Fruit fly (Drosophila melanogaster) whole organism, embryonic: ENCODE data around the gene CG6005.

ENCODE experiments used
- Antp ChIP-seq: fragments of 200-800 bp; sonication (Bioruptor generic); optimal IDR thresholded peaks from 3 replicates; lab custom pipeline; 2016; ENCODE audit warnings: missing biosample characterization, missing genetic modification characterization
- Asciz ChIP-seq: fragments of 200-800 bp; sonication (Bioruptor generic); optimal IDR thresholded peaks from 2 replicates; lab custom pipeline; 2017; ENCODE audit warnings: missing biosample characterization, mild to moderate bottlenecking, missing genetic modification characterization, missing genetic modification reagents
- CG11560 ChIP-seq: fragments of 200-800 bp; sonication (Bioruptor generic); IDR thresholded peaks from 3 replicates; pipeline ENCODE4 v1.3.6; 2022; ENCODE audit warnings: missing biosample characterization, missing genetic modification characterization
- CG12071 ChIP-seq: fragments of 200-800 bp; sonication (Bioruptor generic); optimal IDR thresholded peaks from 3 replicates; lab custom pipeline; 2018; ENCODE audit warnings: missing biosample characterization, mild to moderate bottlenecking, missing genetic modification characterization
- CG12659 ChIP-seq: fragments of 200-800 bp; sonication (Bioruptor generic); optimal IDR thresholded peaks from 3 replicates; lab custom pipeline; 2017; ENCODE audit warnings: mild to moderate bottlenecking, missing biosample characterization, missing genetic modification reagents, missing genetic modification characterization
- CG12744 ChIP-seq: fragments of 200-800 bp; sonication (Bioruptor generic); optimal IDR thresholded peaks from 2 replicates; lab custom pipeline; 2016; ENCODE audit warnings: missing biosample characterization, missing genetic modification characterization
- CG14050 ChIP-seq: fragments of 200-800 bp; sonication (Bioruptor generic); IDR thresholded peaks from 3 replicates; pipeline ENCODE4 v1.3.6; 2022; ENCODE audit warnings: missing biosample characterization, missing genetic modification characterization
- CG14860 ChIP-seq: fragments of 200-800 bp; sonication (Bioruptor generic); IDR thresholded peaks from 3 replicates; pipeline ENCODE4 v1.3.6; 2022; ENCODE audit warnings: missing biosample characterization, missing genetic modification characterization; ENCODE audit not compliant: partially characterized antibody
- CG17568 ChIP-seq: fragments of 200-800 bp; sonication (Bioruptor generic); optimal IDR thresholded peaks from 2 replicates; lab custom pipeline; 2018; ENCODE audit warnings: missing biosample characterization, mild to moderate bottlenecking, missing genetic modification characterization, moderate library complexity
- CG18011 ChIP-seq: fragments of 200-800 bp; sonication (Bioruptor generic); optimal IDR thresholded peaks from 2 replicates; lab custom pipeline; 2017; ENCODE audit warnings: missing biosample characterization, missing genetic modification characterization, mild to moderate bottlenecking, moderate library complexity, missing genotype
- CG18599 ChIP-seq: fragments of 200-800 bp; sonication (Bioruptor generic); optimal IDR thresholded peaks from 3 replicates; lab custom pipeline; 2017; ENCODE audit warnings: missing biosample characterization, missing genetic modification characterization, mild to moderate bottlenecking, moderate library complexity, missing genetic modification reagents
- CG2129 ChIP-seq: fragments of 200-800 bp; sonication (Bioruptor generic); IDR thresholded peaks from 2 replicates; pipeline ENCODE4 v1.3.6; 2022; ENCODE audit warnings: missing biosample characterization, missing genetic modification characterization; ENCODE audit not compliant: partially characterized antibody
- CG2678 ChIP-seq: fragments of 200-800 bp; sonication (Bioruptor generic); optimal IDR thresholded peaks from 3 replicates; lab custom pipeline; 2019; ENCODE audit warnings: missing biosample characterization, mild to moderate bottlenecking, missing genetic modification characterization, moderate library complexity
- CG30020 ChIP-seq: fragments of 200-800 bp; optimal IDR thresholded peaks from 2 replicates; lab custom pipeline; 2019; ENCODE audit warnings: missing biosample characterization, mild to moderate bottlenecking, missing genetic modification characterization, moderate library complexity
- CG32532 ChIP-seq: fragments of 200-800 bp; sonication (Bioruptor generic); IDR thresholded peaks from 2 replicates; pipeline ENCODE4 v1.3.6; 2022; ENCODE audit warnings: missing biosample characterization, missing genetic modification characterization
- CG4707 ChIP-seq: fragments of 200-800 bp; sonication (Bioruptor generic); optimal IDR thresholded peaks from 2 replicates; lab custom pipeline; 2018; ENCODE audit warnings: missing biosample characterization, mild to moderate bottlenecking, missing genetic modification characterization, moderate library complexity
- CG6654 ChIP-seq: fragments of 200-800 bp; sonication (Bioruptor generic); optimal IDR thresholded peaks from 2 replicates; lab custom pipeline; 2017; ENCODE audit warnings: missing biosample characterization, mild to moderate bottlenecking, missing genetic modification characterization
- CG6683 ChIP-seq: fragments of 200-800 bp; sonication (Bioruptor generic); optimal IDR thresholded peaks from 2 replicates; lab custom pipeline; 2017; ENCODE audit warnings: missing biosample characterization, mild to moderate bottlenecking, missing genetic modification characterization, missing genetic modification reagents
- CG7987 ChIP-seq: fragments of 200-800 bp; sonication (Bioruptor generic); optimal IDR thresholded peaks from 2 replicates; lab custom pipeline; 2018; ENCODE audit warnings: missing biosample characterization, mild to moderate bottlenecking, missing genetic modification characterization, moderate library complexity
- CG8765 ChIP-seq: fragments of 200-800 bp; sonication (Bioruptor generic); IDR thresholded peaks from 2 replicates; pipeline ENCODE4 v1.3.6; 2022; ENCODE audit warnings: missing biosample characterization, missing genetic modification characterization
- CTCF ChIP-seq: fragments of 200-800 bp; sonication (Bioruptor generic); optimal IDR thresholded peaks from 2 replicates; lab custom pipeline; 2017; ENCODE audit warnings: missing biosample characterization, mild to moderate bottlenecking, missing genetic modification characterization, moderate library complexity
- Dll ChIP-seq: fragments of 200-800 bp; sonication (Bioruptor generic); IDR thresholded peaks from 4 replicates; pipeline ENCODE4 v1.3.6; 2022; ENCODE audit warnings: missing biosample characterization, missing genetic modification characterization; ENCODE audit not compliant: partially characterized antibody
- E2f1 ChIP-seq: fragments of 200-800 bp; sonication (Bioruptor generic); IDR thresholded peaks from 2 replicates; pipeline ENCODE4 v1.3.6; 2022; ENCODE audit warnings: missing biosample characterization, missing genetic modification characterization
- GATAe ChIP-seq: fragments of 200-800 bp; sonication (Bioruptor generic); conservative IDR thresholded peaks from 2 replicates; pipeline ENCODE4 v1.3.6; 2022; ENCODE audit warnings: missing biosample characterization, missing genetic modification characterization
- Hr51 ChIP-seq, 2 experiments: fragments of 200-800 bp; sonication (Bioruptor generic); optimal IDR thresholded peaks; 2 replicates in 1 of 2; 3 replicates in 1 of 2; lab custom pipeline; 2016 to 2018; ENCODE audit warnings: missing biosample characterization in 2 of 2, missing genetic modification characterization in 2 of 2, mild to moderate bottlenecking in 1 of 2, moderate library complexity in 1 of 2
- Jarid2 ChIP-seq: fragments of 200-800 bp; sonication (Bioruptor generic); optimal IDR thresholded peaks from 3 replicates; lab custom pipeline; 2017; ENCODE audit warnings: mild to moderate bottlenecking, missing biosample characterization, missing genetic modification reagents, missing genetic modification characterization
- MTF-1 ChIP-seq: fragments of 200-800 bp; sonication (Bioruptor generic); optimal IDR thresholded peaks from 2 replicates; lab custom pipeline; 2018; ENCODE audit warnings: missing biosample characterization, mild to moderate bottlenecking, missing genetic modification characterization, borderline replicate concordance
- NC2α ChIP-seq: fragments of 200-800 bp; sonication (Bioruptor generic); optimal IDR thresholded peaks from 2 replicates; lab custom pipeline; 2016; ENCODE audit warnings: missing biosample characterization, missing genetic modification characterization
- NfI ChIP-seq: fragments of 200-800 bp; sonication (Bioruptor generic); optimal IDR thresholded peaks from 3 replicates; lab custom pipeline; 2018; ENCODE audit warnings: missing biosample characterization, mild to moderate bottlenecking, missing genetic modification characterization, moderate library complexity
- TFAM ChIP-seq: fragments of 200-800 bp; sonication (Bioruptor generic); optimal IDR thresholded peaks from 2 replicates; lab custom pipeline; 2017; ENCODE audit warnings: missing biosample characterization, missing genetic modification characterization, inconsistent platforms
- Tbp ChIP-seq: fragments of >200 bp; optimal IDR thresholded peaks from 2 replicates; lab custom pipeline; 2018; ENCODE audit warnings: missing biosample characterization, missing genetic modification characterization
- cad ChIP-seq: fragments of >200 bp; optimal IDR thresholded peaks from 2 replicates; lab custom pipeline; 2017; ENCODE audit warnings: missing biosample characterization, missing genetic modification characterization
- chn ChIP-seq: fragments of 200-800 bp; sonication (Bioruptor generic); optimal IDR thresholded peaks from 2 replicates; lab custom pipeline; 2016; ENCODE audit warnings: missing biosample characterization, missing genetic modification characterization
- crol ChIP-seq: fragments of 200-800 bp; sonication (Bioruptor generic); IDR thresholded peaks from 2 replicates; pipeline ENCODE4 v1.3.6; 2022; ENCODE audit warnings: missing biosample characterization, missing genetic modification characterization
- dan ChIP-seq: fragments of 200-800 bp; sonication (Bioruptor generic); IDR thresholded peaks from 2 replicates; pipeline ENCODE4 v1.3.6; 2022; ENCODE audit warnings: missing biosample characterization, missing genetic modification characterization
- fd96Cb ChIP-seq: fragments of 200-800 bp; sonication (Bioruptor generic); optimal IDR thresholded peaks from 2 replicates; lab custom pipeline; 2018; ENCODE audit warnings: missing biosample characterization, mild to moderate bottlenecking, missing genetic modification characterization, moderate library complexity
- grau ChIP-seq: fragments of 200-800 bp; optimal IDR thresholded peaks from 3 replicates; lab custom pipeline; 2019; ENCODE audit warnings: missing biosample characterization, mild to moderate bottlenecking, missing genetic modification characterization, moderate library complexity
- insv ChIP-seq, 2 experiments: fragments of 200-800 bp; sonication (Bioruptor generic); optimal IDR thresholded peaks; 3 replicates each; lab custom pipeline; 2016 to 2018; ENCODE audit warnings: missing biosample characterization in 2 of 2, missing genetic modification characterization in 2 of 2
- jumu ChIP-seq: fragments of 200-800 bp; sonication (Bioruptor generic); optimal IDR thresholded peaks from 3 replicates; lab custom pipeline; 2016; ENCODE audit warnings: missing biosample characterization, missing genetic modification characterization
- lmd ChIP-seq: fragments of 200-800 bp; sonication (Bioruptor generic); IDR thresholded peaks from 2 replicates; pipeline ENCODE4 v1.3.6; 2022; ENCODE audit warnings: missing biosample characterization, missing genetic modification characterization
- nmo ChIP-seq: fragments of 200-800 bp; sonication (Bioruptor generic); optimal IDR thresholded peaks from 2 replicates; lab custom pipeline; 2018; ENCODE audit warnings: missing biosample characterization, mild to moderate bottlenecking, missing genetic modification characterization, moderate library complexity
- pb ChIP-seq: fragments of 200-800 bp; sonication (Bioruptor generic); optimal IDR thresholded peaks from 3 replicates; lab custom pipeline; 2016; ENCODE audit warnings: missing biosample characterization, missing genetic modification characterization
- peb ChIP-seq: fragments of 200-800 bp; sonication (Bioruptor generic); IDR thresholded peaks from 2 replicates; pipeline ENCODE4 v1.3.6; 2022; ENCODE audit warnings: missing biosample characterization, missing genetic modification characterization
- pnt ChIP-seq: fragments of 200-800 bp; sonication (Bioruptor generic); optimal IDR thresholded peaks from 3 replicates; lab custom pipeline; 2016; ENCODE audit warnings: missing biosample characterization, missing genetic modification characterization
- scrt ChIP-seq: fragments of 200-800 bp; sonication (Bioruptor generic); optimal IDR thresholded peaks from 2 replicates; lab custom pipeline; 2018; ENCODE audit warnings: missing biosample characterization, mild to moderate bottlenecking, missing genetic modification characterization, moderate library complexity
- sr ChIP-seq: fragments of 200-800 bp; sonication (Bioruptor generic); IDR thresholded peaks from 3 replicates; pipeline ENCODE4 v1.3.6; 2022; ENCODE audit warnings: missing biosample characterization, missing genetic modification characterization
- zf30C ChIP-seq: fragments of 200-800 bp; sonication (Bioruptor generic); optimal IDR thresholded peaks from 3 replicates; lab custom pipeline; 2018; ENCODE audit warnings: missing biosample characterization, mild to moderate bottlenecking, missing genetic modification characterization
- zfh1 ChIP-seq: fragments of 200-800 bp; sonication (Bioruptor generic); IDR thresholded peaks from 3 replicates; pipeline ENCODE4 v1.3.6; 2022; ENCODE audit warnings: missing biosample characterization, missing genetic modification characterization

The CG6005 gene

DNA sequence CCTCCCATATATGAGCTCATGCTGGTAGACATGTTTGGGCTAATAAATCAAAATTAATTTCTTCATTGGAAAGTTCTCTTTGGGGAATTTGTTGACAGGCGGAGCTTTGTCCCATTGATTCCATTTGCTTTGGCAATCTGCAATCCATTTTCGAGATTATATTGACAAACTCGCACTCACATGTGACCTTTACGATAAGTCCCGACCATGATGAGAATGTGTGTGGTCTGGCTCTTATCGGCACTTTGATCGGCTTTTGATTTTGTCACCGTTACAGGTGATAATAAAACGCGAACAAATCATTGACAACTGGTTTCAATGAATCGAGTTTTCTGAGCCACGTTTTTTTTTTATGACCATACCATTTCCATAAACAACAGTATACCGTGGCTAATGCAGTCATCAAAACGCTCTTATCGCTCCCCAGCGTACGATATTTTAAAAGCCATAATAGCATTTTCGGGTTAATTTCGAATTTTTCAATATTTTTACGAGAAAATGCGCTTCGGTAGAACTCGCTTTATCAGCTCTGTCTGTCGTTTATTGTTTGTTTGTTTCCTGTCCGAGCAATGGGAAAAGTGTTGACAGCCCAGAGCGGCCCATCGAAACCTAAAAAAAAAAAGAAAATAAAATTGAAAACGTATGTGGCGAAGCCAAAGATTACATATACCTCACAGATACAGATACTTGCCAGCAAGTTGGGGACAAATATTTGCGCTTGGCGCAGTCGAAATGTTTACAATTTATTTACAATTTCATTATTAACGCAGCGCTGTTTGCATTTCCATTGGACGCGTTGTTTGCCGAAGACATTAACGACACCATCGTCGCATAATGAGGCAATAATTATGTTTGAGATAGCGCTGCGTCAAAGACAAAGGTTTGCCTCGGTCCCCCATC lies 26.2 kb downstream of the CG6005 start:
- no peak for TF ChIP-seq fd96Cb (tag; lab: Kevin White, UChicago)
- peak; percentile 37; the same call in 1 of the 3 replicates for TF ChIP-seq sr
- TF ChIP-seq pb = no peak
- no peak for TF ChIP-seq CG32532
- TF ChIP-seq CG7987 (GFP tag; lab: Kevin White, UChicago) = peak; percentile 57
- TF ChIP-seq CG17568 = peak; percentile 95
- TF ChIP-seq insv (GFP tag; optimal IDR thresholded peaks at IDR 0.05; lab: Kevin White, UChicago) = peak; percentile 14 to 64
- TF ChIP-seq Antp = no peak
- peak; percentile 89 for TF ChIP-seq Asciz (GFP tag; lab: Kevin White, UChicago)
- TF ChIP-seq NfI = peak; percentile 55
- TF ChIP-seq Dll (GFP tag; lab: Robert Waterston, UW) = 0 out of 4 replicates have a peak, but pooled peaks have one; percentile 12
- no peak for TF ChIP-seq GATAe
- no peak for TF ChIP-seq Tbp (GFP tag; lab: Kevin White, UChicago)
- TF ChIP-seq dan (GFP tag; lab: Robert Waterston, UW) = no peak
- no peak; the same call in 1 of the 2 replicates for TF ChIP-seq E2f1 (GFP tag; lab: Robert Waterston, UW)
- TF ChIP-seq CTCF (GFP tag; lab: Kevin White, UChicago) = peak; percentile 45
- no peak for TF ChIP-seq cad (GFP tag; lab: Kevin White, UChicago)
- TF ChIP-seq CG14050 (GFP tag; lab: Robert Waterston, UW) = no peak; the same call in 2 of the 3 replicates
- TF ChIP-seq CG14860 (GFP tag; lab: Robert Waterston, UW) = no peak
- TF ChIP-seq CG12744 (GFP tag; lab: Kevin White, UChicago) = peak; percentile 56
- TF ChIP-seq CG2678 (tag; lab: Kevin White, UChicago) = peak; percentile 70
- peak; percentile 39 for TF ChIP-seq grau (tag; lab: Kevin White, UChicago)
- peak; percentile 19 for TF ChIP-seq CG30020 (tag; lab: Kevin White, UChicago)
- TF ChIP-seq Jarid2 (GFP tag; lab: Kevin White, UChicago) = no peak
- peak; percentile 94 for TF ChIP-seq CG4707
- no peak for TF ChIP-seq zf30C (GFP tag; lab: Kevin White, UChicago)
- TF ChIP-seq zfh1 (GFP tag; lab: Robert Waterston, UW) = peak; percentile 64
- TF ChIP-seq pnt (GFP tag; lab: Kevin White, UChicago) = no peak
- TF ChIP-seq CG18599 (GFP tag; lab: Kevin White, UChicago) = peak; percentile 6
- no peak for TF ChIP-seq lmd (GFP tag; lab: Robert Waterston, UW)
- no peak for TF ChIP-seq nmo (GFP tag; lab: Kevin White, UChicago)
- TF ChIP-seq CG6683 (GFP tag; lab: Kevin White, UChicago) = peak; percentile 17
- 0 out of 2 replicates have a peak, but pooled peaks have one; percentile 10 for TF ChIP-seq peb (GFP tag; lab: Robert Waterston, UW)
- peak; percentile 85 for TF ChIP-seq NC2α (GFP tag; lab: Kevin White, UChicago)
- TF ChIP-seq CG12071 (GFP tag; lab: Kevin White, UChicago) = peak; percentile 71
- no peak for TF ChIP-seq TFAM (GFP tag; lab: Kevin White, UChicago)
- no peak for TF ChIP-seq crol (GFP tag; lab: Robert Waterston, UW)
- TF ChIP-seq CG8765 (GFP tag; lab: Robert Waterston, UW) = no peak
- TF ChIP-seq jumu = no peak
- TF ChIP-seq CG6654 = no peak
- TF ChIP-seq CG11560 = no peak
- TF ChIP-seq CG18011 (GFP tag; lab: Kevin White, UChicago) = peak; percentile 51
- no peak for TF ChIP-seq CG2129 (GFP tag; lab: Robert Waterston, UW)
- peak; percentile 2 for TF ChIP-seq scrt (GFP tag; lab: Kevin White, UChicago)
- peak; percentile 51 to 60 for TF ChIP-seq Hr51 (GFP tag; optimal IDR thresholded peaks at IDR 0.05; lab: Kevin White, UChicago)
- peak; percentile 48 for TF ChIP-seq chn
- TF ChIP-seq CG12659 (GFP tag; lab: Kevin White, UChicago) = peak; percentile 63
- peak; percentile 85 for TF ChIP-seq MTF-1
